Fruit fly (Drosophila melanogaster) whole organism, embryonic: Measurements from ENCODE around the gene Awh.
A peak's percentile ranks its signal among the peaks of the same experiment; 100 is the strongest.

Experiments used
- Atf6 ChIP-seq: fragments of 200-800 bp; sonication (Bioruptor generic); IDR thresholded peaks from 2 replicates; pipeline ENCODE4 v1.3.6; 2022; ENCODE audit warnings: missing biosample characterization, missing genetic modification characterization
- Awh ChIP-seq: fragments of 200-800 bp; sonication (Bioruptor generic); IDR thresholded peaks from 2 replicates; pipeline ENCODE4, ENCODE4 v1.3.6; 2022; ENCODE audit warnings: missing biosample characterization, missing genetic modification characterization
- Bgb ChIP-seq: fragments of 200-800 bp; sonication (Bioruptor generic); IDR thresholded peaks from 2 replicates; pipeline ENCODE4 v1.3.6; 2022; ENCODE audit warnings: missing biosample characterization, missing genetic modification characterization; ENCODE audit not compliant: partially characterized antibody
- CG10274 ChIP-seq: fragments of 200-800 bp; sonication (Bioruptor generic); optimal IDR thresholded peaks from 3 replicates; lab custom pipeline; 2017; ENCODE audit warnings: missing biosample characterization, mild to moderate bottlenecking, missing genetic modification characterization
- CG12769 ChIP-seq: fragments of 200-800 bp; sonication (Bioruptor generic); optimal IDR thresholded peaks from 2 replicates; lab custom pipeline; 2019; ENCODE audit warnings: missing biosample characterization, mild to moderate bottlenecking, missing genetic modification characterization, moderate library complexity
- CG13123 ChIP-seq: fragments of 200-800 bp; sonication (Bioruptor generic); optimal IDR thresholded peaks from 2 replicates; lab custom pipeline; 2016; ENCODE audit warnings: missing biosample characterization, missing genetic modification characterization
- CG1529 ChIP-seq: fragments of 200-800 bp; sonication (Bioruptor generic); optimal IDR thresholded peaks from 3 replicates; lab custom pipeline; 2018; ENCODE audit warnings: missing biosample characterization, missing genetic modification characterization
- CG15601 ChIP-seq: fragments of 200-800 bp; sonication (Bioruptor generic); optimal IDR thresholded peaks from 3 replicates; lab custom pipeline; 2019; ENCODE audit warnings: missing biosample characterization, mild to moderate bottlenecking, missing genetic modification characterization, moderate library complexity
- CG1832 ChIP-seq: fragments of 200-800 bp; sonication (Bioruptor generic); optimal IDR thresholded peaks from 2 replicates; lab custom pipeline; 2017; ENCODE audit warnings: missing biosample characterization, mild to moderate bottlenecking, missing genetic modification characterization, inconsistent platforms
- CG18764 ChIP-seq: fragments of 200-800 bp; sonication (Bioruptor generic); optimal IDR thresholded peaks from 3 replicates; lab custom pipeline; 2016; ENCODE audit warnings: missing biosample characterization, missing genetic modification characterization
- CG2889 ChIP-seq: fragments of 200-800 bp; sonication (Bioruptor generic); IDR thresholded peaks from 3 replicates; pipeline ENCODE4 v1.3.6; 2022; ENCODE audit warnings: missing biosample characterization, missing genetic modification characterization
- CG4282 ChIP-seq: fragments of 200-800 bp; sonication (Bioruptor generic); optimal IDR thresholded peaks from 2 replicates; lab custom pipeline; 2016; ENCODE audit warnings: missing biosample characterization, missing genetic modification characterization
- CG4730 ChIP-seq: fragments of 200-800 bp; sonication (Bioruptor generic); IDR thresholded peaks from 2 replicates; pipeline ENCODE4 v1.3.6; 2022; ENCODE audit warnings: missing biosample characterization, missing genetic modification characterization
- CG6689 ChIP-seq: fragments of 200-800 bp; sonication (Bioruptor generic); IDR thresholded peaks from 2 replicates; pipeline ENCODE4 v1.3.6; 2022; ENCODE audit warnings: missing biosample characterization, missing genetic modification characterization
- CG7357 ChIP-seq: fragments of 200-800 bp; sonication (Bioruptor generic); IDR thresholded peaks from 3 replicates; pipeline ENCODE4 v1.3.6; 2022; ENCODE audit warnings: missing biosample characterization, missing genetic modification characterization
- CG7745 ChIP-seq: fragments of 200-800 bp; sonication (Bioruptor generic); optimal IDR thresholded peaks from 2 replicates; lab custom pipeline; 2018; ENCODE audit warnings: missing biosample characterization, mild to moderate bottlenecking, missing genetic modification characterization, moderate library complexity
- CG7839 ChIP-seq: fragments of 200-800 bp; sonication (Bioruptor generic); optimal IDR thresholded peaks from 3 replicates; lab custom pipeline; 2018; ENCODE audit warnings: missing biosample characterization, mild to moderate bottlenecking, missing genetic modification characterization, moderate library complexity
- Dad ChIP-seq: fragments of 200-800 bp; sonication (Bioruptor generic); optimal IDR thresholded peaks from 3 replicates; lab custom pipeline; 2016; ENCODE audit warnings: missing biosample characterization, missing genetic modification characterization
- Dek ChIP-seq: fragments of 200-800 bp; sonication (Bioruptor generic); optimal IDR thresholded peaks from 3 replicates; lab custom pipeline; 2019; ENCODE audit warnings: missing biosample characterization, mild to moderate bottlenecking, missing genetic modification characterization, moderate library complexity
- HLHmδ ChIP-seq: fragments of 200-800 bp; sonication (Bioruptor generic); optimal IDR thresholded peaks from 2 replicates; lab custom pipeline; 2018; ENCODE audit warnings: missing biosample characterization, mild to moderate bottlenecking, missing genetic modification characterization, moderate library complexity
- Hr78 ChIP-seq, 2 experiments: fragments of 200-800 bp in 1 of 2; fragments of >200 bp in 1 of 2; sonication (Bioruptor generic) in 1 of 2; optimal IDR thresholded peaks; 2 replicates each; lab custom pipeline; 2017 to 2019; ENCODE audit warnings: missing biosample characterization in 2 of 2, missing genetic modification characterization in 2 of 2, mild to moderate bottlenecking in 1 of 2, moderate library complexity in 1 of 2
- Lim3 ChIP-seq: fragments of 200-800 bp; sonication (Bioruptor generic); IDR thresholded peaks from 2 replicates; pipeline ENCODE4 v1.3.6; 2022; ENCODE audit warnings: missing biosample characterization, missing genetic modification characterization
- Nf-YA ChIP-seq: fragments of 200-800 bp; sonication (Bioruptor generic); IDR thresholded peaks from 2 replicates; pipeline ENCODE4 v1.3.6; 2022; ENCODE audit warnings: missing biosample characterization, missing genetic modification characterization
- Sox100B ChIP-seq: fragments of 200-800 bp; sonication (Bioruptor generic); optimal IDR thresholded peaks from 3 replicates; lab custom pipeline; 2018; ENCODE audit warnings: missing biosample characterization, mild to moderate bottlenecking, missing genetic modification characterization
- ab ChIP-seq: fragments of 200-800 bp; sonication (Bioruptor generic); optimal IDR thresholded peaks from 2 replicates; lab custom pipeline; 2016; ENCODE audit warnings: missing biosample characterization, missing genetic modification characterization
- abd-A ChIP-seq: fragments of 200-800 bp; sonication (Bioruptor generic); optimal IDR thresholded peaks from 3 replicates; lab custom pipeline; 2019; ENCODE audit warnings: missing biosample characterization, mild to moderate bottlenecking, missing genetic modification characterization, moderate library complexity
- ci ChIP-seq: fragments of 200-800 bp; sonication (Bioruptor generic); IDR thresholded peaks from 3 replicates; pipeline ENCODE4 v1.3.6; 2022; ENCODE audit warnings: missing biosample characterization, missing genetic modification characterization
- crol ChIP-seq: fragments of 200-800 bp; sonication (Bioruptor generic); IDR thresholded peaks from 2 replicates; pipeline ENCODE4 v1.3.6; 2022; ENCODE audit warnings: missing biosample characterization, missing genetic modification characterization
- cwo ChIP-seq: fragments of 200-800 bp; sonication (Bioruptor generic); optimal IDR thresholded peaks from 3 replicates; lab custom pipeline; 2017; ENCODE audit warnings: missing biosample characterization, missing genetic modification characterization, mild to moderate bottlenecking, moderate library complexity, missing genetic modification reagents
- gt ChIP-seq: fragments of 200-800 bp; sonication (Bioruptor generic); IDR thresholded peaks from 2 replicates; pipeline ENCODE4 v1.3.6; 2022; ENCODE audit warnings: missing biosample characterization, missing genetic modification characterization
- hth ChIP-seq: fragments of >200 bp; optimal IDR thresholded peaks from 2 replicates; lab custom pipeline; 2017; ENCODE audit warnings: inconsistent platforms
- jigr1 ChIP-seq: fragments of 200-800 bp; sonication (Bioruptor generic); IDR thresholded peaks from 3 replicates; pipeline ENCODE4 v1.3.6; 2022; ENCODE audit warnings: missing biosample characterization, missing genetic modification characterization
- kni ChIP-seq: fragments of 200-800 bp; sonication (Bioruptor generic); optimal IDR thresholded peaks from 3 replicates; lab custom pipeline; 2017; ENCODE audit warnings: mild to moderate bottlenecking, missing biosample characterization, missing genetic modification reagents, missing genetic modification characterization
- nerfin-1 ChIP-seq: fragments of 200-800 bp; sonication (Bioruptor generic); optimal IDR thresholded peaks from 3 replicates; lab custom pipeline; 2019; ENCODE audit warnings: missing biosample characterization, mild to moderate bottlenecking, missing genetic modification characterization, moderate library complexity
- oc ChIP-seq: fragments of 200-800 bp; sonication (Bioruptor generic); optimal IDR thresholded peaks from 2 replicates; lab custom pipeline; 2018; ENCODE audit warnings: missing biosample characterization, mild to moderate bottlenecking, missing genetic modification characterization, moderate library complexity
- pho ChIP-seq: fragments of 200-800 bp; sonication (Bioruptor generic); optimal IDR thresholded peaks from 2 replicates; lab custom pipeline; 2016; ENCODE audit warnings: missing biosample characterization, missing genetic modification characterization
- rib ChIP-seq: fragments of 200-800 bp; sonication (Bioruptor generic); IDR thresholded peaks from 2 replicates; pipeline ENCODE4 v1.3.6; 2022; ENCODE audit warnings: missing biosample characterization, missing genetic modification characterization
- ro ChIP-seq: fragments of 200-800 bp; sonication (Bioruptor generic); IDR thresholded peaks from 2 replicates; pipeline ENCODE4 v1.3.6; 2022; ENCODE audit warnings: missing biosample characterization, missing genetic modification characterization
- sd ChIP-seq: fragments of 200-800 bp; sonication (Bioruptor generic); optimal IDR thresholded peaks from 3 replicates; lab custom pipeline; 2018; ENCODE audit warnings: missing biosample characterization, mild to moderate bottlenecking, missing genetic modification characterization, moderate library complexity
- sens ChIP-seq: fragments of 200-800 bp; sonication (Bioruptor generic); peaks from one replicate; lab custom pipeline; 2016; ENCODE audit warnings: missing biosample characterization, missing genetic modification characterization
- sim ChIP-seq: fragments of 200-800 bp; sonication (Bioruptor generic); IDR thresholded peaks from 2 replicates; pipeline ENCODE4 v1.3.6; 2022; ENCODE audit warnings: missing biosample characterization, missing genetic modification characterization
- sima ChIP-seq: fragments of 200-800 bp; sonication (Bioruptor generic); optimal IDR thresholded peaks from 2 replicates; lab custom pipeline; 2016; ENCODE audit warnings: missing biosample characterization, missing genetic modification characterization
- sqz ChIP-seq: fragments of 200-800 bp; sonication (Bioruptor generic); optimal IDR thresholded peaks from 3 replicates; lab custom pipeline; 2018; ENCODE audit warnings: missing biosample characterization, mild to moderate bottlenecking, missing genetic modification characterization
- vvl ChIP-seq: fragments of 200-800 bp; sonication (Bioruptor generic); IDR thresholded peaks from 2 replicates; pipeline ENCODE4 v1.3.6; 2022; ENCODE audit warnings: missing biosample characterization, missing genetic modification characterization
- z ChIP-seq: fragments of 200-800 bp; sonication (Bioruptor generic); IDR thresholded peaks from 3 replicates; pipeline ENCODE4 v1.3.6; 2022; ENCODE audit warnings: missing biosample characterization, missing genetic modification characterization

Awh gene

DNA sequence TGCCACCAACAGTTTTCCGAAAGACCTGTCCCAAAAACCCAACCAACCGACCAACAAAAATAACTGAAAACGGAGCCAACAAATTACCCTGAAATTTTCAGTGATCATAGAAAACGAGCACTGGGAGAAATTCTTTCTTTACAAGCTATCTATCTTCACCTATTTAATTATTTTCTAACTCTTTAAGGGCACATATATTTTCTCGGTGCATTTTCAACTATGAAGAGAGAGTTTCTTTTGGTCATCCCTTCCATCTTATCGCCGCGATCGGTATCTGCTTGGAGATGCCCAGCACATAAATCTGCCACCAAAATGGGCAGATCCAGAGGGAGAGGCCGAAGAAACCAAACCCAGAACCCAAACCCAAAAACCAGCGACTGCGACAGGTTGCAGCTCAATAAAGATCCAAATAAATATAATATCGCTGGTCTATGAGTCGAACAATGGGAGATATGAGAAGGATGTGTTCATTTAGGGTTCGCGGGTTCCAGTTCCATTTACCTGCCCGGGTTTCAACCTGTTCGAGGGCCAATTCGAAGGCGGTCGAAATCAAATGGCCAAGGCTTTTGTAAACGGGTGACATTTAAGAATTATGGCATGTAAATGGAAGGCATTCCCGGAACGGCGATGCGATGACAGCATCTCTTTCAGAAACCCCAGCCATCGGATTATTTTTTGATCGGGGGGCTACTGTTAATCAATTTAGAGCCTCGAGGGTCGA is 2.9 kb upstream of the Awh start (continued):
- TF ChIP-seq HLHmδ: no peak
- TF ChIP-seq CG7839 (tag; lab: Kevin White, UChicago): no peak
- no peak for TF ChIP-seq Bgb (GFP tag; lab: Robert Waterston, UW)
- TF ChIP-seq rib: no peak
- TF ChIP-seq ab (GFP tag; lab: Kevin White, UChicago): no peak
- TF ChIP-seq sim (GFP tag; lab: Robert Waterston, UW): no peak
- no peak for TF ChIP-seq CG10274 (GFP tag; lab: Kevin White, UChicago)
- no peak for TF ChIP-seq CG1529 (GFP tag; lab: Kevin White, UChicago)
- TF ChIP-seq CG7745 (tag; lab: Kevin White, UChicago): no peak
- no peak for TF ChIP-seq CG1832
- no peak for TF ChIP-seq Nf-YA (GFP tag; lab: Robert Waterston, UW)
- no peak for TF ChIP-seq ro (GFP tag; lab: Robert Waterston, UW)
- no peak for TF ChIP-seq cwo
- TF ChIP-seq CG18764: no peak
- TF ChIP-seq z (GFP tag; lab: Robert Waterston, UW): 0 out of 3 replicates have a peak, but pooled peaks have one; percentile 26
- no peak for TF ChIP-seq gt
- no peak for TF ChIP-seq CG7357 (GFP tag; lab: Robert Waterston, UW)
- TF ChIP-seq sima: no peak
- TF ChIP-seq Dad (GFP tag; lab: Kevin White, UChicago): no peak
- no peak for TF ChIP-seq CG13123 (GFP tag; lab: Kevin White, UChicago)
- no peak for TF ChIP-seq pho (GFP tag; lab: Kevin White, UChicago)
- TF ChIP-seq CG4730: no peak
- TF ChIP-seq Atf6 (GFP tag; lab: Robert Waterston, UW): no peak
- TF ChIP-seq CG4282 (GFP tag; lab: Kevin White, UChicago): no peak
- TF ChIP-seq CG6689: no peak
- TF ChIP-seq hth (lab: Kevin White, UChicago): peak; percentile 64
- TF ChIP-seq Dek (tag; lab: Kevin White, UChicago): no peak

DNA sequence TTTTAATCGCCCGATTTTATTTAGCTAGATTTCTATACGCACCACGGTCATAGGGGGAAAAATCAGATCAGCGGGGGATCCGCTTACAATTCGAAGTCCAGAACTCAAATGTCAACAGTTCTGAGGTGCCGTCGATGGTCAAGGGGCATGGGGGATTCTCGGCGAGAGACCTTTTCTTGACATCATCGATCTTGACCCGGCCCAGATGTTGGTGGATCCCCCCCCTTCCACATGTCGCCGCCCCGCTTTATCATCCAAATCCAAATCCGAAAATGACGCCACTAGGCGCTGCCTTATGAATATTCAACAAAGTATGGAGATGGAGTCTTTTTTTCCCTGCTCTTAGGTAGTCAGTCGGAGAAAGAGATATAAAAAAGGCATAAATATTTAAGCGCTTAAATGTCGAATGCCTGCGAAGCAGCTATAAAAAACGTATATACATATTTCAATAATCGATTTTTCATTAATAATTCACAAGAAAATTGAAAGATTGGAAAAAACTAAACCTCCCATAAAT is 1.9 kb downstream of the Awh start:
- peak; percentile 43; the same call in 1 of the 2 replicates for TF ChIP-seq crol (GFP tag; lab: Robert Waterston, UW)
- TF ChIP-seq vvl (GFP tag; lab: Robert Waterston, UW): peak; percentile 91
- peak in 1 of 2 experiments; percentile 50 for TF ChIP-seq Hr78 (GFP tag; optimal IDR thresholded peaks at IDR 0.05; lab: Kevin White, UChicago)
- TF ChIP-seq CG15601 (tag; lab: Kevin White, UChicago): no peak
- no peak for TF ChIP-seq nerfin-1
- peak; percentile 62 for TF ChIP-seq kni (GFP tag; lab: Kevin White, UChicago)
- peak; percentile 66 for TF ChIP-seq abd-A
- 0 out of 3 replicates have a peak, but pooled peaks have one; percentile 52 for TF ChIP-seq z (GFP tag; lab: Robert Waterston, UW)
- TF ChIP-seq Sox100B (GFP tag; lab: Kevin White, UChicago): no peak
- no peak for TF ChIP-seq jigr1 (GFP tag; lab: Robert Waterston, UW)
- TF ChIP-seq CG2889: no peak
- peak; percentile 25 for TF ChIP-seq CG12769
- TF ChIP-seq Awh: peak; percentile 46; the same call in 1 of the 2 replicates
- TF ChIP-seq ci (GFP tag; lab: Robert Waterston, UW): 0 out of 3 replicates have a peak, but pooled peaks have one; percentile 19
- peak; percentile 0 for TF ChIP-seq sens (GFP tag; lab: Kevin White, UChicago)
- TF ChIP-seq Lim3: no peak
- TF ChIP-seq Nf-YA (GFP tag; lab: Robert Waterston, UW): no peak
- TF ChIP-seq sqz: peak; percentile 43
- peak; percentile 23 for TF ChIP-seq sd (tag; lab: Kevin White, UChicago)
- TF ChIP-seq oc: peak; percentile 42
